Worm (Caenorhabditis elegans): ENCODE measurements around the gene F20D6.5.

DNA sequence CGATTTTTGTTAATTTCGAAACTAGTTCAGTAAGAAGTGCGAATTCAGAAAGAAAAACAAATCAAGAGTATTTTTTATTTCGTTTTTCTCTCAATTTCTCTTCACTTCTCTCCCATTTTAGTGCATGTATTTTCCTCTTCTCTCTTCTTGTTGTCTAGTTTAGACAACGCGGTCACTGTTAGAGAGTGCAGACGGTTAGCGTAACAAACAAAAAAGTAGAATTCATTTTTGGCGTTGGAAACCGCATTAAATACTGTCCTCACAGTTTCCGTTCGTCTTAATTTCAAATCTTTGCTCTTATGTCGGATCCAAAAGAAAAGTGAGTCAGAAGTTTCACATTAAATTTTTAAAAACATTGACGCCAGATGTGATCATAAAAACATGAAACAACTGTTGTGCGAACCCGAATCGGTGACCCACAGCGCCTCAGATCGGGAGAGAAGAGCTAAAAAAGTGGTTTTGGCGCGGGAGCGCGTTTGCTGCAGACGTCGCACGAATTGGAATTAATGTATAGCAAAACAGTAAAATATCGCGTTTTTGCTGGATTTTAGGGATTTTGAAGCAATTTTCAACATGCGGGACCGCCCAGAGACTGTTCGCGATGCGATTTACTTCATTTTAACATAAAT is 17.3 kb downstream of the F20D6.5 start, which contains the start of gene srp-7:
- TF ChIP-seq unc-39 (tag; optimal IDR thresholded peaks at IDR 0.05) (no peak), nhr-28 (tag; optimal IDR thresholded peaks at IDR 0.05) (no peak), ceh-82 (tag; optimal IDR thresholded peaks at IDR 0.05) (no peak), pqm-1 (tag; optimal IDR thresholded peaks at IDR 0.05) (no peak), ZK546.5 (tag; optimal IDR thresholded peaks at IDR 0.05) (no peak)

Data from whole organism, L3 larva.